Worm (Caenorhabditis elegans) whole organism, young adult: ENCODE results near the gene F35F10.13.

ENCODE experiments used
- F23B12.7 ChIP-seq: sonication (generic microtip); optimal IDR thresholded peaks from 2 replicates; lab custom pipeline; 2017; ENCODE audit warnings: missing genetic modification characterization, mild to moderate bottlenecking, missing compliant biosample characterization, antibody characterized with exemption, moderate library complexity; ENCODE audit not compliant: insufficient read depth
- F57C9.4 ChIP-seq: sonication (generic microtip); optimal IDR thresholded peaks from 2 replicates; lab custom pipeline; 2017; ENCODE audit warnings: mild to moderate bottlenecking, missing genetic modification characterization, missing compliant biosample characterization
- T26A5.8 ChIP-seq: sonication (generic microtip); optimal IDR thresholded peaks from 2 replicates; lab custom pipeline; 2016; ENCODE audit warnings: missing genetic modification characterization, missing compliant biosample characterization
- ZK185.1 ChIP-seq: sonication (generic microtip); optimal IDR thresholded peaks from 2 replicates; lab custom pipeline; 2016; ENCODE audit warnings: mild to moderate bottlenecking, missing genetic modification characterization, missing compliant biosample characterization; ENCODE audit not compliant: poor library complexity, severe bottlenecking
- akir-1 ChIP-seq: fragments of 200-800 bp; sonication (Bioruptor generic); optimal IDR thresholded peaks from 2 replicates; lab custom pipeline; 2018; ENCODE audit warnings: mild to moderate bottlenecking, missing genetic modification characterization, moderate library complexity, missing compliant biosample characterization
- ama-1 ChIP-seq, 3 experiments: fragments of 150-350 bp in 1 of 3; sonication (generic microtip) in 2 of 3; optimal IDR thresholded peaks; 2 replicates each; lab custom pipeline; 2014 to 2018; ENCODE audit warnings: missing biosample characterization in 2 of 3, missing genetic modification characterization in 2 of 3, missing genetic modification reagents in 2 of 3
- aptf-2 ChIP-seq: fragments of 200-800 bp; sonication (Bioruptor generic); conservative IDR thresholded peaks from 2 replicates; pipeline ENCODE4 v1.3.6; 2022; ENCODE audit warnings: missing genetic modification reagents, missing genetic modification characterization, missing compliant biosample characterization
- aptf-3 ChIP-seq: fragments of 200-800 bp; sonication (Bioruptor generic); IDR thresholded peaks from 2 replicates; pipeline ENCODE4 v1.3.6; 2022; ENCODE audit warnings: missing genetic modification characterization, missing compliant biosample characterization
- attf-5 ChIP-seq: fragments of 200-800 bp; sonication (Bioruptor generic); optimal IDR thresholded peaks from 2 replicates; lab custom pipeline; 2018; ENCODE audit warnings: mild to moderate bottlenecking, missing genetic modification characterization, missing compliant biosample characterization
- ceh-40 ChIP-seq: fragments of 200-800 bp; sonication (Bioruptor generic); IDR thresholded peaks from 2 replicates; pipeline ENCODE4 v1.3.6; 2022; ENCODE audit warnings: missing genetic modification characterization, missing compliant biosample characterization
- chd-7 ChIP-seq: sonication (generic microtip); optimal IDR thresholded peaks from 2 replicates; lab custom pipeline; 2016; ENCODE audit warnings: mild to moderate bottlenecking, missing genetic modification characterization, moderate library complexity, missing compliant biosample characterization
- dox-1 ChIP-seq: fragments of 200-800 bp; sonication (Bioruptor generic); IDR thresholded peaks from 2 replicates; pipeline ENCODE4 v1.3.6; 2022; ENCODE audit warnings: missing genetic modification reagents, missing genetic modification characterization, missing compliant biosample characterization
- egl-18 ChIP-seq: fragments of 200-800 bp; sonication (Bioruptor generic); IDR thresholded peaks from 2 replicates; pipeline ENCODE4 v1.3.6; 2022; ENCODE audit warnings: missing genetic modification reagents, missing genetic modification characterization, missing compliant biosample characterization
- egrh-3 ChIP-seq: fragments of 200-800 bp; sonication (Bioruptor generic); IDR thresholded peaks from 2 replicates; pipeline ENCODE4 v1.3.6; 2022; ENCODE audit warnings: missing genetic modification reagents, missing genetic modification characterization, missing compliant biosample characterization
- ekl-4 ChIP-seq: fragments of 200-800 bp; sonication (Bioruptor generic); IDR thresholded peaks from 2 replicates; pipeline ENCODE4 v1.3.6; 2022; ENCODE audit warnings: missing genetic modification reagents, missing genetic modification characterization, missing compliant biosample characterization
- ets-4 ChIP-seq: fragments of 200-800 bp; sonication (Bioruptor generic); optimal IDR thresholded peaks from 2 replicates; lab custom pipeline; 2018; ENCODE audit warnings: mild to moderate bottlenecking, missing genetic modification characterization, missing compliant biosample characterization
- hmg-1.2 ChIP-seq: fragments of 200-800 bp; sonication (Bioruptor generic); IDR thresholded peaks from 2 replicates; pipeline ENCODE4 v1.3.6; 2022; ENCODE audit warnings: missing genetic modification reagents, missing genetic modification characterization, missing compliant biosample characterization
- hrde-1 ChIP-seq: sonication (generic microtip); optimal IDR thresholded peaks from 2 replicates; lab custom pipeline; 2016; ENCODE audit warnings: missing genetic modification characterization, mild to moderate bottlenecking, missing compliant biosample characterization, moderate library complexity, missing genotype, missing genetic modification reagents, borderline replicate concordance
- lag-1 ChIP-seq: fragments of 200-800 bp; sonication (Bioruptor generic); IDR thresholded peaks from 2 replicates; pipeline ENCODE4 v1.3.6; 2022; ENCODE audit warnings: missing genetic modification reagents, missing genetic modification characterization, missing compliant biosample characterization
- let-526 ChIP-seq: fragments of 200-800 bp; sonication (Bioruptor generic); IDR thresholded peaks from 2 replicates; pipeline ENCODE4 v1.3.6; 2022; ENCODE audit warnings: missing genetic modification reagents, missing genetic modification characterization, missing compliant biosample characterization
- lin-26 ChIP-seq: fragments of 200-800 bp; sonication (Bioruptor generic); IDR thresholded peaks from 2 replicates; pipeline ENCODE4 v1.3.6; 2022; ENCODE audit warnings: missing genetic modification reagents, missing genetic modification characterization, missing compliant biosample characterization
- lin-35 ChIP-seq, 3 experiments: fragments of 150-350 bp in 2 of 3; sonication (generic microtip) in 1 of 3; optimal IDR thresholded peaks; 2 replicates each; lab custom pipeline; 2014 to 2018; ENCODE audit warnings: missing biosample characterization in 3 of 3, missing genetic modification characterization in 3 of 3, missing genetic modification reagents in 3 of 3
- lin-54 ChIP-seq: fragments of 200-800 bp; sonication (Bioruptor generic); optimal IDR thresholded peaks from 2 replicates; lab custom pipeline; 2018; ENCODE audit warnings: mild to moderate bottlenecking, missing genetic modification characterization, missing compliant biosample characterization
- lsl-1 ChIP-seq: fragments of 200-800 bp; sonication (Bioruptor generic); optimal IDR thresholded peaks from 2 replicates; lab custom pipeline; 2018; ENCODE audit warnings: mild to moderate bottlenecking, missing genetic modification characterization, moderate library complexity, missing compliant biosample characterization
- madf-6 ChIP-seq: fragments of 200-800 bp; sonication (Bioruptor generic); IDR thresholded peaks from 2 replicates; pipeline ENCODE4 v1.3.6; 2022; ENCODE audit warnings: missing genetic modification reagents, missing genetic modification characterization, missing compliant biosample characterization
- mel-28 ChIP-seq: sonication (generic microtip); optimal IDR thresholded peaks from 2 replicates; lab custom pipeline; 2016; ENCODE audit warnings: borderline replicate concordance, mild to moderate bottlenecking, missing genetic modification characterization, missing compliant biosample characterization
- nfyb-1 ChIP-seq: fragments of 200-800 bp; sonication (Bioruptor generic); IDR thresholded peaks from 2 replicates; pipeline ENCODE4 v1.3.6; 2022; ENCODE audit warnings: missing genetic modification reagents, missing genetic modification characterization, missing compliant biosample characterization
- nhr-80 ChIP-seq: sonication (generic microtip); optimal IDR thresholded peaks from 2 replicates; lab custom pipeline; 2016; ENCODE audit warnings: missing genetic modification characterization, missing compliant biosample characterization
- pha-4 ChIP-seq: fragments of 150-350 bp; sonication (generic microtip); optimal IDR thresholded peaks from 2 replicates; lab custom pipeline; 2014; ENCODE audit warnings: missing biosample characterization, missing genetic modification reagents, missing genetic modification characterization
- rcor-1 ChIP-seq: fragments of 200-800 bp; sonication (Bioruptor generic); IDR thresholded peaks from 2 replicates; pipeline ENCODE4 v1.3.6; 2022; ENCODE audit warnings: missing genetic modification reagents, missing genetic modification characterization, missing compliant biosample characterization
- repo-1 ChIP-seq: sonication (generic microtip); optimal IDR thresholded peaks from 2 replicates; lab custom pipeline; 2017; ENCODE audit warnings: mild to moderate bottlenecking, missing genetic modification characterization, missing compliant biosample characterization
- snpc-1.1 ChIP-seq: sonication (generic microtip); optimal IDR thresholded peaks from 2 replicates; lab custom pipeline; 2017; ENCODE audit warnings: missing genetic modification characterization, mild to moderate bottlenecking, missing compliant biosample characterization, antibody characterized with exemption, moderate library complexity, missing genotype, missing genetic modification reagents; ENCODE audit not compliant: insufficient read depth
- ztf-26 ChIP-seq: sonication (generic microtip); optimal IDR thresholded peaks from 2 replicates; lab custom pipeline; 2017; ENCODE audit warnings: missing genetic modification characterization, missing compliant biosample characterization
- ztf-6 ChIP-seq: fragments of 200-800 bp; sonication (Bioruptor generic); IDR thresholded peaks from 2 replicates; pipeline ENCODE4 v1.3.6; 2022; ENCODE audit warnings: missing genetic modification reagents, missing genetic modification characterization, missing compliant biosample characterization

Gene F35F10.13

DNA sequence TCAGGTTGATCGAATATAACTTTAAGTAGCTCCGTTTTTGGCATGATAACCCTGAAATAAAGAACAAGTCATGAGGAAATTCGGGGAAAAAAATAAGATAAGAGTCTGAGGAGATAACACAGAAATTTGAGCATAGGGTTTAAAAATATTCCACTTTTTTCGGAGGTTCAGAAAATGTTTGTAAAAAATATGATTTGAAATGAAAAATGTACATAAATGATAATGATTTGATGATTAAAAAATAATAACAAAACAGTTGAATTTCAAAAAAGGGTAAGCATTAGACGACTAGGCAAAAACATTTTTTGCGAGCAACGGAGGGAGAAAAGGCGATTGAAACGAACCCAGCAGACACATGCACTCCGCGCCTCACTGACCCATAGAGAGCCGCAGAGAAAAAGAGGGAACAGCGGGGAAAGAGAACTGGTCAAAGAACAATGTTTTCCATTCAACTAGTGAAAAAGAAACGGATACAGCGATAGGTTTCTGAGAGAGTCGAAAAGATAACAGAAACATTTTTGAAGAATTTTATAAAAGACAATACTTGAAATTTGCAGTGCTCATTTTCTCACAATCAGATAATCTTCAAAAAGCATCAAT lies 6.7 kb downstream of the F35F10.13 start, which contains the start of gene arrd-18:
arrd-18 (minus strand) TSS at position 51 of the 600 bp plus-strand sequence.
- TF ChIP-seq nhr-80 (peak; percentile 56), aptf-3 (GFP tag; lab: Robert Waterston, UW) (no peak), T26A5.8 (tag; lab: Kevin White, UChicago) (no peak), lin-26 (GFP tag; lab: Robert Waterston, UW) (no peak), attf-5 (peak; percentile 11), mel-28 (no peak), lag-1 (GFP tag; lab: Robert Waterston, UW) (no peak), dox-1 (GFP tag; lab: Robert Waterston, UW) (peak; percentile 86), akir-1 (no peak), hmg-1.2 (GFP tag; lab: Robert Waterston, UW) (peak; percentile 74; the same call in 1 of the 2 replicates), snpc-1.1 (tag; lab: Kevin White, UChicago) (no peak), ztf-26 (no peak), pha-4 (tag; lab: Kevin White, UChicago) (no peak), rcor-1 (GFP tag; lab: Robert Waterston, UW) (peak; percentile 66), nfyb-1 (peak; percentile 72; the same call in 1 of the 2 replicates), madf-6 (GFP tag; lab: Robert Waterston, UW) (no peak), chd-7 (tag; lab: Kevin White, UChicago) (no peak)

DNA sequence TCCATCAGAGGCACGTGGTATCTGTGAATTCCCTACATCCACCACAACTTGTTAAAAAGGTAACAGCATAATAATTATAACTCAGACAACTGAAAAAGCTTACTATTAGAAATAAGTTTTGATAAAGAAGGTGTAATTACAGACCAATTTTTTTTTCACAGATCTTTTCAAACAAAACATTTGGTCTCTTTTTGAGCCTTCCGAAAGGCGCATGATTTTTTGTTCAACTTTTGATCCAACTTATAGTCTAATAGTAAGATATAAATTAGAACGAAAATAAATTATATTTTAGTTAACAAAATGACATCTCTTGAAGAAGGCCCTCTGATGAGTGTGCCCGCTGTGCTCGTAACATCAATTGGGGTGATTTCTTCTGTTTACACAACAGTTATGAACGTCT lies 10.7 kb downstream of the F35F10.13 start, which contains the start of gene srbc-3:
srbc-3 (plus strand) TSS at position 301 of the 400 bp plus-strand sequence.
- TF ChIP-seq lin-54 (no peak), nhr-80 (no peak), egrh-3 (no peak), ets-4 (no peak), ama-1 (optimal IDR thresholded peaks at IDR 0.05; lab: Kevin White, UChicago) (no peak), ama-1 (GFP tag; optimal IDR thresholded peaks at IDR 0.05; lab: Kevin White, UChicago) (no peak), repo-1 (tag; lab: Kevin White, UChicago) (no peak), ztf-6 (no peak), ZK185.1 (tag; lab: Kevin White, UChicago) (no peak), egl-18 (no peak), dox-1 (GFP tag; lab: Robert Waterston, UW) (no peak), F23B12.7 (no peak)

DNA sequence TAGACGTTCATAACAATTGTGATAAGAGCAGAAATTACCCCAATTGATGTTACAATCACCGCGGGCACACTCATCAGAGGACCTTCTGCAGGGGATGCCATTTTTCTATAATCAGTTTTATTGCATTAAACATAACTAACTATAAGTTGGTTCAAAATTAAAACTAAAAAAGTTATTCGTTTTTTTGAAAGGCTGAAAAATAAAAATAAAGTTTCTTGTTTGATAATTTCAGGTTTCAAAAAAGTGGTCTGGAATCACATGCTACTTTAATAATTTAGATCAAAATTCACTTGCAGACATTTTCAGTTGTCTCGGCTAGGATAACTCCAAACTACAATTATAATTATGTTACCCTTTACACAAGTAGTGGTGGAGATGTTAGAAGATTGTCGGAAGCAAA lies 17.0 kb downstream of the F35F10.13 start, which contains the start of gene srbc-1:
srbc-1 (minus strand) TSS at position 101 of the 400 bp plus-strand sequence.
- TF ChIP-seq aptf-3 (GFP tag; lab: Robert Waterston, UW) (no peak), let-526 (GFP tag; lab: Robert Waterston, UW) (no peak), aptf-2 (GFP tag; lab: Robert Waterston, UW) (no peak), lag-1 (GFP tag; lab: Robert Waterston, UW) (no peak), madf-6 (GFP tag; lab: Robert Waterston, UW) (no peak), ZK185.1 (tag; lab: Kevin White, UChicago) (no peak), ceh-40 (no peak), F57C9.4 (tag; lab: Kevin White, UChicago) (no peak), ekl-4 (GFP tag; lab: Robert Waterston, UW) (no peak), hmg-1.2 (GFP tag; lab: Robert Waterston, UW) (no peak), lin-35 (GFP tag; optimal IDR thresholded peaks at IDR 0.05; lab: Kevin White, UChicago) (no peak), hrde-1 (tag; lab: Kevin White, UChicago) (no peak), dox-1 (GFP tag; lab: Robert Waterston, UW) (no peak), lin-54 (no peak), lsl-1 (GFP tag; lab: Kevin White, UChicago) (no peak)
